Worm (Caenorhabditis elegans) whole organism, L4 larva: Measurements from ENCODE around the gene daf-28.

Experiments used
- F49E8.2 ChIP-seq: sonication (generic microtip); optimal IDR thresholded peaks from 2 replicates; lab custom pipeline; 2016; ENCODE audit warnings: missing compliant biosample characterization, mild to moderate bottlenecking, missing genetic modification characterization, borderline replicate concordance
- R02D3.7 ChIP-seq: fragments of 150-350 bp; sonication (generic microtip); optimal IDR thresholded peaks from 3 replicates; lab custom pipeline; 2014; ENCODE audit warnings: missing biosample characterization, missing genetic modification characterization
- T26A8.4 ChIP-seq: fragments of 200-800 bp; sonication (Bioruptor generic); IDR thresholded peaks from 2 replicates; pipeline ENCODE4 v1.3.6; 2022; ENCODE audit warnings: missing genetic modification characterization, missing compliant biosample characterization
- Y48G9A.11 ChIP-seq: fragments of 200-800 bp; sonication (Bioruptor generic); IDR thresholded peaks from 2 replicates; pipeline ENCODE4 v1.3.6; 2022; ENCODE audit warnings: missing genetic modification reagents, missing genetic modification characterization, missing compliant biosample characterization
- ZK337.2 ChIP-seq: fragments of 200-800 bp; sonication (Bioruptor generic); IDR thresholded peaks from 2 replicates; pipeline ENCODE4 v1.3.6; 2022; ENCODE audit warnings: missing genetic modification reagents, missing genetic modification characterization, missing compliant biosample characterization
- ZK546.5 ChIP-seq, 2 experiments: sonication (generic microtip); optimal IDR thresholded peaks; 2 replicates each; lab custom pipeline; 2017; ENCODE audit warnings: missing biosample characterization in 2 of 2, missing genetic modification characterization in 2 of 2
- aha-1 ChIP-seq: fragments of 150-350 bp; peaks from one replicate; lab custom pipeline; 2014; ENCODE audit warnings: missing biosample characterization, missing genetic modification characterization
- aly-2 ChIP-seq: sonication (generic microtip); optimal IDR thresholded peaks from 2 replicates; lab custom pipeline; 2018; ENCODE audit warnings: missing biosample characterization, missing genetic modification characterization
- attf-4 ChIP-seq: sonication (generic microtip); optimal IDR thresholded peaks from 3 replicates; lab custom pipeline; 2017; ENCODE audit warnings: missing biosample characterization, missing genetic modification characterization
- ceh-20 ChIP-seq: fragments of 200-800 bp; sonication (Bioruptor generic); IDR thresholded peaks from 2 replicates; pipeline ENCODE4 v1.3.6; 2022; ENCODE audit warnings: missing genetic modification reagents, missing genetic modification characterization, missing compliant biosample characterization
- ceh-44 ChIP-seq: fragments of 200-800 bp; sonication (Bioruptor generic); IDR thresholded peaks from 2 replicates; pipeline ENCODE4 v1.3.6; 2022; ENCODE audit warnings: missing genetic modification reagents, missing genetic modification characterization, missing compliant biosample characterization
- daf-19 ChIP-seq: fragments of 200-800 bp; sonication (Bioruptor generic); conservative IDR thresholded peaks from 2 replicates; pipeline ENCODE4 v1.3.6; 2022; ENCODE audit warnings: missing genetic modification characterization, missing compliant biosample characterization
- daf-8 ChIP-seq: fragments of 200-800 bp; sonication (Bioruptor generic); IDR thresholded peaks from 2 replicates; pipeline ENCODE4 v1.3.6; 2022; ENCODE audit warnings: missing genetic modification characterization, missing compliant biosample characterization
- dpl-1 ChIP-seq: fragments of 150-350 bp; optimal IDR thresholded peaks from 2 replicates; lab custom pipeline; 2014; ENCODE audit warnings: missing biosample characterization, missing genetic modification reagents, missing genetic modification characterization
- duxl-1 ChIP-seq: sonication (generic microtip); optimal IDR thresholded peaks from 2 replicates; lab custom pipeline; 2016; ENCODE audit warnings: mild to moderate bottlenecking, missing genetic modification characterization, moderate library complexity, missing compliant biosample characterization; ENCODE audit not compliant: poor library complexity
- dve-1 ChIP-seq: sonication (generic microtip); optimal IDR thresholded peaks from 2 replicates; lab custom pipeline; 2017; ENCODE audit warnings: antibody characterized with exemption, mild to moderate bottlenecking, missing genetic modification characterization, missing compliant biosample characterization; ENCODE audit not compliant: insufficient read depth
- fos-1 ChIP-seq: fragments of 150-350 bp; optimal IDR thresholded peaks from 2 replicates; lab custom pipeline; 2014; ENCODE audit warnings: missing biosample characterization, missing genetic modification characterization
- gei-8 ChIP-seq: fragments of 200-800 bp; sonication (Bioruptor generic); optimal IDR thresholded peaks from 2 replicates; lab custom pipeline; 2018; ENCODE audit warnings: mild to moderate bottlenecking, missing genetic modification characterization, missing compliant biosample characterization
- hlh-11 ChIP-seq: fragments of 200-800 bp; sonication (Bioruptor generic); optimal IDR thresholded peaks from 2 replicates; lab custom pipeline; 2018; ENCODE audit warnings: mild to moderate bottlenecking, missing genetic modification characterization, missing compliant biosample characterization
- hmg-1.1 ChIP-seq: fragments of 200-800 bp; sonication (Bioruptor generic); IDR thresholded peaks from 2 replicates; pipeline ENCODE4 v1.3.6; 2022; ENCODE audit warnings: missing genetic modification reagents, missing genetic modification characterization, missing compliant biosample characterization
- jun-1 ChIP-seq: fragments of 150-350 bp; optimal IDR thresholded peaks from 2 replicates; lab custom pipeline; 2014; ENCODE audit warnings: missing biosample characterization, missing genetic modification reagents, missing genetic modification characterization
- lim-7 ChIP-seq: fragments of 200-800 bp; sonication (Bioruptor generic); IDR thresholded peaks from 2 replicates; pipeline ENCODE4 v1.3.6; 2022; ENCODE audit warnings: missing genetic modification characterization, missing compliant biosample characterization
- lin-29 ChIP-seq: fragments of 200-800 bp; sonication (Bioruptor generic); IDR thresholded peaks from 2 replicates; pipeline ENCODE4 v1.3.6; 2022; ENCODE audit warnings: missing genetic modification reagents, missing genetic modification characterization, missing compliant biosample characterization
- lin-38 ChIP-seq: fragments of 200-800 bp; sonication (Bioruptor generic); IDR thresholded peaks from 2 replicates; pipeline ENCODE4 v1.3.6; 2022; ENCODE audit warnings: missing genetic modification reagents, missing genetic modification characterization, missing compliant biosample characterization
- lsy-2 ChIP-seq, 2 experiments: fragments of 150-350 bp in 1 of 2; sonication (generic microtip) in 1 of 2; optimal IDR thresholded peaks; 2 replicates each; lab custom pipeline; 2014 to 2017; ENCODE audit warnings: missing biosample characterization in 2 of 2, missing genetic modification characterization in 2 of 2
- madf-5 ChIP-seq, 2 experiments: fragments of 200-800 bp; sonication (Bioruptor generic); IDR thresholded peaks; 2 replicates each; pipeline ENCODE4 v1.3.6; 2022; ENCODE audit warnings: missing compliant biosample characterization in 2 of 2, missing genetic modification characterization in 2 of 2
- madf-9 ChIP-seq: fragments of 200-800 bp; sonication (Bioruptor generic); conservative IDR thresholded peaks from 2 replicates; pipeline ENCODE4 v1.3.6; 2022; ENCODE audit warnings: missing genetic modification reagents, missing genetic modification characterization, missing compliant biosample characterization
- mdl-1 ChIP-seq, 2 experiments: fragments of 150-350 bp in 1 of 2; sonication (generic microtip) in 1 of 2; optimal IDR thresholded peaks; 2 replicates each; lab custom pipeline; 2014 to 2017; ENCODE audit warnings: missing biosample characterization in 2 of 2, missing genetic modification characterization in 2 of 2
- mep-1 ChIP-seq: fragments of 150-350 bp; sonication (generic microtip); optimal IDR thresholded peaks from 3 replicates; lab custom pipeline; 2014; ENCODE audit warnings: missing biosample characterization, missing genetic modification characterization
- mxl-3 ChIP-seq: fragments of 200-800 bp; sonication (Bioruptor generic); optimal IDR thresholded peaks from 2 replicates; lab custom pipeline; 2018; ENCODE audit warnings: mild to moderate bottlenecking, missing genetic modification characterization, missing compliant biosample characterization
- nhr-10 ChIP-seq: fragments of 150-350 bp; optimal IDR thresholded peaks from 2 replicates; lab custom pipeline; 2014; ENCODE audit warnings: missing biosample characterization, missing genetic modification characterization
- nhr-111 ChIP-seq: fragments of 200-800 bp; sonication (Bioruptor generic); optimal IDR thresholded peaks from 2 replicates; lab custom pipeline; 2018; ENCODE audit warnings: mild to moderate bottlenecking, missing genetic modification characterization, missing compliant biosample characterization
- nhr-28 ChIP-seq: fragments of 150-350 bp; optimal IDR thresholded peaks from 2 replicates; lab custom pipeline; 2014; ENCODE audit warnings: missing biosample characterization, missing genetic modification characterization
- nhr-6 ChIP-seq: fragments of 150-350 bp; optimal IDR thresholded peaks from 2 replicates; lab custom pipeline; 2014; ENCODE audit warnings: missing biosample characterization, missing genetic modification characterization
- pqm-1 ChIP-seq: sonication (generic microtip); optimal IDR thresholded peaks from 2 replicates; lab custom pipeline; 2017; ENCODE audit warnings: missing biosample characterization, missing genetic modification characterization
- rbr-2 ChIP-seq: sonication (generic microtip); optimal IDR thresholded peaks from 2 replicates; lab custom pipeline; 2016; ENCODE audit warnings: missing genotype, missing genetic modification characterization, missing compliant biosample characterization
- set-16 ChIP-seq: fragments of 200-800 bp; sonication (Bioruptor generic); IDR thresholded peaks from 2 replicates; pipeline ENCODE4 v1.3.6; 2022; ENCODE audit warnings: missing genetic modification reagents, missing genetic modification characterization, missing compliant biosample characterization
- skn-1 ChIP-seq: fragments of 150-350 bp; optimal IDR thresholded peaks from 2 replicates; lab custom pipeline; 2014; ENCODE audit warnings: missing biosample characterization, missing genetic modification characterization
- snpc-1.2 ChIP-seq: fragments of 200-800 bp; sonication (Bioruptor generic); IDR thresholded peaks from 2 replicates; pipeline ENCODE4 v1.3.6; 2022; ENCODE audit warnings: missing genetic modification reagents, missing genetic modification characterization, missing compliant biosample characterization
- tag-97 ChIP-seq: fragments of 200-800 bp; sonication (Bioruptor generic); IDR thresholded peaks from 2 replicates; pipeline ENCODE4 v1.3.6; 2022; ENCODE audit warnings: missing genetic modification characterization, missing compliant biosample characterization
- unc-130 ChIP-seq: sonication (generic microtip); optimal IDR thresholded peaks from 2 replicates; lab custom pipeline; 2016; ENCODE audit warnings: missing genetic modification reagents, missing genetic modification characterization, missing compliant biosample characterization

Gene daf-28

ce11 chrV:19814833-19815232 lies at the start of gene daf-28:
TSS of gene daf-28 (plus strand) at chrV:19815133.
- TF ChIP-seq daf-19 = no peak
- no peak for TF ChIP-seq nhr-10 (tag; lab: Kevin White, UChicago)
- TF ChIP-seq aha-1 (tag; lab: Kevin White, UChicago) = no peak
- no peak for TF ChIP-seq gei-8 (GFP tag; lab: Kevin White, UChicago)
- no peak for TF ChIP-seq hlh-11 (tag; lab: Kevin White, UChicago)
- no peak for TF ChIP-seq skn-1 (tag; lab: Kevin White, UChicago)
- TF ChIP-seq hmg-1.1 = no peak
- no peak for TF ChIP-seq nhr-6 (tag; lab: Kevin White, UChicago)
- no peak for TF ChIP-seq ZK337.2 (GFP tag; lab: Robert Waterston, UW)
- no peak for TF ChIP-seq lin-38 (GFP tag; lab: Robert Waterston, UW)
- TF ChIP-seq Y48G9A.11 = no peak
- no peak for TF ChIP-seq mep-1 (tag; lab: Kevin White, UChicago)
- TF ChIP-seq madf-9 (GFP tag; lab: Robert Waterston, UW) = no peak
- no peak for TF ChIP-seq R02D3.7 (tag; lab: Kevin White, UChicago)

- TF ChIP-seq T26A8.4 (GFP tag; lab: Robert Waterston, UW) = no peak
- TF ChIP-seq duxl-1 (tag; lab: Kevin White, UChicago) = peak; percentile 54
- TF ChIP-seq attf-4 (tag; lab: Kevin White, UChicago) = no peak
- no peak for TF ChIP-seq lim-7
- TF ChIP-seq daf-8 (GFP tag; lab: Robert Waterston, UW) = no peak
Measured at ce11 chrV:19767719-19768118, 47.2 kb upstream of the daf-28 start.

ce11 chrV:19770837-19771236 lies 44.1 kb upstream of the daf-28 start:
- peak; percentile 49 for TF ChIP-seq unc-130 (GFP tag; lab: Kevin White, UChicago)

- no peak for TF ChIP-seq skn-1 (tag; lab: Kevin White, UChicago)
Measured at ce11 chrV:19771660-19772059, 43.3 kb upstream of the daf-28 start, which contains the start of gene M162.15. TSS of gene M162.15 (minus strand) at chrV:19771760.

ce11 chrV:19777227-19777626 lies 37.7 kb upstream of the daf-28 start, which contains the start of gene fbxa-118:
TSS of gene fbxa-118 (minus strand) at chrV:19777327.
- no peak for TF ChIP-seq rbr-2 (tag; lab: Kevin White, UChicago)
- no peak for TF ChIP-seq F49E8.2 (tag; lab: Kevin White, UChicago)
- no peak for TF ChIP-seq duxl-1 (tag; lab: Kevin White, UChicago)
- TF ChIP-seq daf-8 (GFP tag; lab: Robert Waterston, UW) = no peak
- no peak for TF ChIP-seq madf-5 (GFP tag; IDR thresholded peaks at IDR 0.05; lab: Robert Waterston, UW)
- no peak for TF ChIP-seq mxl-3
- TF ChIP-seq ceh-20 (GFP tag; lab: Robert Waterston, UW) = no peak
- no peak for TF ChIP-seq lsy-2 (tag; optimal IDR thresholded peaks at IDR 0.05; lab: Kevin White, UChicago)
- TF ChIP-seq lin-38 (GFP tag; lab: Robert Waterston, UW) = no peak
- TF ChIP-seq snpc-1.2 (GFP tag; lab: Robert Waterston, UW) = no peak
- no peak for TF ChIP-seq nhr-28 (tag; lab: Kevin White, UChicago)
- no peak for TF ChIP-seq mdl-1 (tag; optimal IDR thresholded peaks at IDR 0.05; lab: Kevin White, UChicago)
- TF ChIP-seq, all 104 proteins: peak for 0

- TF ChIP-seq set-16 (no peak), fos-1 (tag; lab: Kevin White, UChicago) (no peak), dpl-1 (GFP tag; lab: Kevin White, UChicago) (no peak), lin-29 (no peak), dve-1 (tag; lab: Kevin White, UChicago) (no peak), tag-97 (GFP tag; lab: Robert Waterston, UW) (no peak), ceh-44 (no peak), nhr-111 (GFP tag; lab: Kevin White, UChicago) (no peak), rbr-2 (tag; lab: Kevin White, UChicago) (no peak), aha-1 (tag; lab: Kevin White, UChicago) (no peak), pqm-1 (tag; lab: Kevin White, UChicago) (no peak), aly-2 (no peak), jun-1 (no peak), madf-5 (GFP tag; IDR thresholded peaks at IDR 0.05; lab: Robert Waterston, UW) (no peak), mep-1 (tag; lab: Kevin White, UChicago) (no peak), attf-4 (tag; lab: Kevin White, UChicago) (no peak), ZK546.5 (tag; optimal IDR thresholded peaks at IDR 0.05; lab: Kevin White, UChicago) (no peak)
Measured at ce11 chrV:19778608-19779007, 36.3 kb upstream of the daf-28 start, which contains the start of gene fbxa-194. TSS of gene fbxa-194 (minus strand) at chrV:19778708.
